Fruit fly (Drosophila melanogaster): ENCODE measurements around the gene CG42537.

Gene CG42537

DNA sequence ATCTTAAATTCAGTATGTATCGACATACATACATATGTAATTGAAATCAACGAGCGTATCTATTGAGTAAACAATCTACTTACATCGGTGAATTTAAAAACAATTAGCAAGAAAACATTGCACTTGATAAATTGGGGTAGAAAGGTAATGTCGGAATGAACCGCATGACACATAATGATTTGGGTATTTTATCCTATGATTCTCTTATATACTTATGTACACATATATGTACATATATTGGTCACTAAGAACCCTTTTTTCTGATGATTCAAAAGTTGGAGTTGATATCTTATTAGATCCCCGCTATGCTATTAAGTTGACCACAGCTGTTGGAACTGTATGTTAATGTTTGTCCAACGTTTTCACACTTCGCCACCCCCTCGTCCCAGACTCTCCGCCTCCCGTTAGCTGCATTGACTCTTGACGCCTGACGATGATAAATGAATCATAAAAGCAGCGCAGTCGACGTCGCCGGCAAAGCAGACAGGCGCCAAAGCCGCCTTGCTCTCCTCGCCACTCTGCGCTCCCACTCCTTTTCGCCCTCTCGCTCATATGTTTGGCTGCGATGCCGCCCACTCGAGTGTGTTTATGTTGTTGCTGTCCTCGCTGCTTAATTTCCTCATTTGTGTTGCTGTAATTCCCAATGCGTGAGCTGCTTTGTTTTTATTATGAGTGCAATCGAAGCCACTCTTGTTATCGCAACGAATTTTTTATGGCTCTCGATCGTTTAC lies 24.5 kb upstream of the CG42537 start (continued):
- TF ChIP-seq CG8478 (optimal IDR thresholded peaks at IDR 0.05) (no peak), Abd-B (GFP tag; optimal IDR thresholded peaks at IDR 0.05) (no peak), CG8281 (tag; optimal IDR thresholded peaks at IDR 0.05) (peak; percentile 25), Dll (GFP tag; IDR thresholded peaks at IDR 0.05; ENCODE audit: partially characterized antibody) (no peak), chn (GFP tag; optimal IDR thresholded peaks at IDR 0.05) (no peak), Chrac-16 (GFP tag; optimal IDR thresholded peaks at IDR 0.05) (no peak), CG9817 (tag; optimal IDR thresholded peaks at IDR 0.05) (no peak), grn (GFP tag; optimal IDR thresholded peaks at IDR 0.05) (no peak), CG8924 (tag; optimal IDR thresholded peaks at IDR 0.05) (peak; percentile 30), CG34422 (GFP tag; IDR thresholded peaks at IDR 0.05) (no peak), CG3847 (GFP tag; IDR thresholded peaks at IDR 0.05) (no peak), CG11504 (tag; optimal IDR thresholded peaks at IDR 0.05) (peak; percentile 72), CTCF (GFP tag; optimal IDR thresholded peaks at IDR 0.05) (no peak), Bdp1 (GFP tag; optimal IDR thresholded peaks at IDR 0.05) (no peak), CG1602 (GFP tag; optimal IDR thresholded peaks at IDR 0.05) (peak; percentile 15), CG10147 (GFP tag; optimal IDR thresholded peaks at IDR 0.05) (peak; percentile 5), kah (GFP tag; optimal IDR thresholded peaks at IDR 0.05) (no peak), D (optimal IDR thresholded peaks at IDR 0.05) (no peak), D (GFP tag; optimal IDR thresholded peaks at IDR 0.05) (peak; percentile 58), Dip2 (GFP tag; IDR thresholded peaks at IDR 0.05) (no peak), Hmx (GFP tag; optimal IDR thresholded peaks at IDR 0.05) (no peak), Neu2 (GFP tag; optimal IDR thresholded peaks at IDR 0.05; ENCODE audit: borderline replicate concordance) (no peak), C15 (GFP tag; IDR thresholded peaks at IDR 0.05) (no peak), Asciz (GFP tag; optimal IDR thresholded peaks at IDR 0.05) (peak; percentile 33), wor (GFP tag; IDR thresholded peaks at IDR 0.05) (no peak), ewg (GFP tag; optimal IDR thresholded peaks at IDR 0.05) (peak; percentile 18), Bgb (GFP tag; IDR thresholded peaks at IDR 0.05; ENCODE audit: partially characterized antibody) (0 out of 2 replicates have a peak, but pooled peaks have one; percentile 14), CG33213 (GFP tag; optimal IDR thresholded peaks at IDR 0.05) (no peak), CG9797 (GFP tag; optimal IDR thresholded peaks at IDR 0.05) (no peak), lola (GFP tag; optimal IDR thresholded peaks at IDR 0.05) (peak in 1 of 3 experiments; percentile 40), Mad (GFP tag; optimal IDR thresholded peaks at IDR 0.05) (no peak), btn (GFP tag; optimal IDR thresholded peaks at IDR 0.05) (no peak), kni (GFP tag; optimal IDR thresholded peaks at IDR 0.05) (no peak), CG12391 (tag; optimal IDR thresholded peaks at IDR 0.05) (peak; percentile 50), jing (GFP tag; optimal IDR thresholded peaks at IDR 0.05) (no peak), CG11085 (GFP tag; IDR thresholded peaks at IDR 0.05) (no peak), CG8765 (GFP tag; IDR thresholded peaks at IDR 0.05) (no peak), Oli (tag; optimal IDR thresholded peaks at IDR 0.05) (peak; percentile 69), onecut (GFP tag; IDR thresholded peaks at IDR 0.05) (no peak), emc (GFP tag; optimal IDR thresholded peaks at IDR 0.05) (no peak), CG17802 (tag; optimal IDR thresholded peaks at IDR 0.05) (no peak), Dfd (GFP tag; optimal IDR thresholded peaks at IDR 0.05) (no peak), CG31365 (tag; optimal IDR thresholded peaks at IDR 0.05) (no peak), crol (GFP tag; IDR thresholded peaks at IDR 0.05) (peak; percentile 87), nerfin-2 (GFP tag; IDR thresholded peaks at IDR 0.05; ENCODE audit: partially characterized antibody) (no peak), row (GFP tag; IDR thresholded peaks at IDR 0.05) (peak; percentile 44), tx (GFP tag; optimal IDR thresholded peaks at IDR 0.05) (no peak), fru (optimal IDR thresholded peaks at IDR 0.05) (no peak), CG2875 (GFP tag; optimal IDR thresholded peaks at IDR 0.05) (peak; percentile 26), CG18599 (GFP tag; optimal IDR thresholded peaks at IDR 0.05) (no peak), slbo (GFP tag; IDR thresholded peaks at IDR 0.05) (no peak)

Measured in whole organism, embryonic.